Worm (Caenorhabditis elegans) whole organism, midembryonic: ENCODE measurements around the gene F10E7.6.

ENCODE experiments used
- cog-1 ChIP-seq: sonication (generic microtip); optimal IDR thresholded peaks from 2 replicates; lab custom pipeline; 2016; ENCODE audit warnings: missing genetic modification characterization, missing compliant biosample characterization
- ztf-29 ChIP-seq: fragments of 200-800 bp; sonication (Bioruptor generic); IDR thresholded peaks from 2 replicates; pipeline ENCODE4 v1.3.6; 2022; ENCODE audit warnings: missing genetic modification reagents, missing genetic modification characterization, missing compliant biosample characterization

- TF ChIP-seq cog-1 (tag; lab: Kevin White, UChicago) (no peak), ztf-29 (no peak)
These were observed 2.9 kb upstream of the F10E7.6 start, which contains the start of gene F10E7.9 for ce11 chrII:7109956-7110355.
